Fruit fly (Drosophila melanogaster) whole organism, embryonic: ENCODE results near the gene CG13075.

ENCODE experiments used
- Asciz ChIP-seq: fragments of 200-800 bp; sonication (Bioruptor generic); optimal IDR thresholded peaks from 2 replicates; lab custom pipeline; 2017; ENCODE audit warnings: missing biosample characterization, mild to moderate bottlenecking, missing genetic modification characterization, missing genetic modification reagents
- CG10431 ChIP-seq: fragments of 200-800 bp; sonication (Bioruptor generic); optimal IDR thresholded peaks from 3 replicates; lab custom pipeline; 2018; ENCODE audit warnings: missing biosample characterization, mild to moderate bottlenecking, missing genetic modification characterization
- CG10543 ChIP-seq: fragments of 200-800 bp; sonication (Bioruptor generic); optimal IDR thresholded peaks from 3 replicates; lab custom pipeline; 2017; ENCODE audit warnings: missing biosample characterization, mild to moderate bottlenecking, missing genetic modification characterization, moderate library complexity
- CG12155 ChIP-seq: fragments of 200-800 bp; sonication (Bioruptor generic); optimal IDR thresholded peaks from 3 replicates; lab custom pipeline; 2016; ENCODE audit warnings: missing biosample characterization, missing genetic modification characterization
- CG13287 ChIP-seq: fragments of 200-800 bp; sonication (Bioruptor generic); IDR thresholded peaks from 2 replicates; pipeline ENCODE4 v1.3.6; 2022; ENCODE audit warnings: missing biosample characterization, missing genetic modification characterization; ENCODE audit not compliant: partially characterized antibody
- CG13624 ChIP-seq: fragments of 200-800 bp; sonication (Bioruptor generic); optimal IDR thresholded peaks from 2 replicates; lab custom pipeline; 2016; ENCODE audit warnings: missing biosample characterization, missing genetic modification characterization
- CG14860 ChIP-seq: fragments of 200-800 bp; sonication (Bioruptor generic); IDR thresholded peaks from 3 replicates; pipeline ENCODE4 v1.3.6; 2022; ENCODE audit warnings: missing biosample characterization, missing genetic modification characterization; ENCODE audit not compliant: partially characterized antibody
- CG15601 ChIP-seq: fragments of 200-800 bp; sonication (Bioruptor generic); optimal IDR thresholded peaks from 3 replicates; lab custom pipeline; 2019; ENCODE audit warnings: missing biosample characterization, mild to moderate bottlenecking, missing genetic modification characterization, moderate library complexity
- CG1647 ChIP-seq: fragments of 200-800 bp; sonication (Bioruptor generic); optimal IDR thresholded peaks from 3 replicates; lab custom pipeline; 2016; ENCODE audit warnings: missing biosample characterization, missing genetic modification characterization
- CG16813 ChIP-seq: fragments of 200-800 bp; sonication (Bioruptor generic); IDR thresholded peaks from 3 replicates; pipeline ENCODE4 v1.3.6; 2022; ENCODE audit warnings: missing biosample characterization, missing genetic modification characterization; ENCODE audit not compliant: partially characterized antibody
- CG16815 ChIP-seq: fragments of 200-800 bp; sonication (Bioruptor generic); optimal IDR thresholded peaks from 3 replicates; lab custom pipeline; 2017; ENCODE audit warnings: missing biosample characterization, mild to moderate bottlenecking, missing genetic modification characterization
- CG17359 ChIP-seq: fragments of 200-800 bp; sonication (Bioruptor generic); optimal IDR thresholded peaks from 3 replicates; lab custom pipeline; 2018; ENCODE audit warnings: missing biosample characterization, mild to moderate bottlenecking, missing genetic modification characterization, moderate library complexity
- CG17361 ChIP-seq: fragments of 200-800 bp; sonication (Bioruptor generic); IDR thresholded peaks from 3 replicates; pipeline ENCODE4 v1.3.6; 2022; ENCODE audit warnings: missing biosample characterization, missing genetic modification characterization
- CG18011 ChIP-seq: fragments of 200-800 bp; sonication (Bioruptor generic); optimal IDR thresholded peaks from 2 replicates; lab custom pipeline; 2017; ENCODE audit warnings: missing biosample characterization, missing genetic modification characterization, mild to moderate bottlenecking, moderate library complexity, missing genotype
- CG18476 ChIP-seq: fragments of 200-800 bp; sonication (Bioruptor generic); optimal IDR thresholded peaks from 2 replicates; lab custom pipeline; 2016; ENCODE audit warnings: missing biosample characterization, mild to moderate bottlenecking, missing genetic modification characterization
- CG2120 ChIP-seq: fragments of 200-800 bp; sonication (Bioruptor generic); optimal IDR thresholded peaks from 3 replicates; lab custom pipeline; 2016; ENCODE audit warnings: missing biosample characterization, missing genetic modification characterization
- CG2199 ChIP-seq: fragments of 200-800 bp; sonication (Bioruptor generic); IDR thresholded peaks from 3 replicates; pipeline ENCODE4 v1.3.6; 2022; ENCODE audit warnings: missing biosample characterization, missing genetic modification characterization
- CG2678 ChIP-seq: fragments of 200-800 bp; sonication (Bioruptor generic); optimal IDR thresholded peaks from 3 replicates; lab custom pipeline; 2019; ENCODE audit warnings: missing biosample characterization, mild to moderate bottlenecking, missing genetic modification characterization, moderate library complexity
- CG2875 ChIP-seq: fragments of 200-800 bp; sonication (Bioruptor generic); optimal IDR thresholded peaks from 2 replicates; lab custom pipeline; 2017; ENCODE audit warnings: missing biosample characterization, mild to moderate bottlenecking, missing genetic modification characterization, missing genetic modification reagents
- CG34376 ChIP-seq: fragments of 200-800 bp; sonication (Bioruptor generic); optimal IDR thresholded peaks from 2 replicates; lab custom pipeline; 2018; ENCODE audit warnings: missing biosample characterization, mild to moderate bottlenecking, missing genetic modification characterization
- CG4360 ChIP-seq: fragments of 200-800 bp; sonication (Bioruptor generic); IDR thresholded peaks from 2 replicates; pipeline ENCODE4 v1.3.6; 2022; ENCODE audit warnings: missing biosample characterization, missing genetic modification characterization
- CG5245 ChIP-seq: fragments of 200-800 bp; sonication (Bioruptor generic); optimal IDR thresholded peaks from 3 replicates; lab custom pipeline; 2016; ENCODE audit warnings: missing biosample characterization, missing genetic modification characterization
- CG6683 ChIP-seq: fragments of 200-800 bp; sonication (Bioruptor generic); optimal IDR thresholded peaks from 2 replicates; lab custom pipeline; 2017; ENCODE audit warnings: missing biosample characterization, mild to moderate bottlenecking, missing genetic modification characterization, missing genetic modification reagents
- CG6791 ChIP-seq: fragments of 200-800 bp; sonication (Bioruptor generic); IDR thresholded peaks from 3 replicates; pipeline ENCODE4 v1.3.6; 2022; ENCODE audit warnings: missing biosample characterization, missing genetic modification characterization; ENCODE audit not compliant: partially characterized antibody
- CG9609 ChIP-seq: fragments of 200-800 bp; sonication (Bioruptor generic); optimal IDR thresholded peaks from 3 replicates; lab custom pipeline; 2016; ENCODE audit warnings: missing biosample characterization, missing genetic modification characterization
- Camta ChIP-seq: fragments of 200-800 bp; sonication (Bioruptor generic); optimal IDR thresholded peaks from 2 replicates; lab custom pipeline; 2016; ENCODE audit warnings: missing biosample characterization, missing genetic modification characterization
- Dip3 ChIP-seq: fragments of 200-800 bp; sonication (Bioruptor generic); optimal IDR thresholded peaks from 3 replicates; lab custom pipeline; 2016; ENCODE audit warnings: missing biosample characterization, missing genetic modification characterization
- HLH4C ChIP-seq: fragments of 200-800 bp; sonication (Bioruptor generic); IDR thresholded peaks from 3 replicates; pipeline ENCODE4 v1.3.6; 2022; ENCODE audit warnings: missing biosample characterization, missing genetic modification characterization; ENCODE audit not compliant: partially characterized antibody
- NfI ChIP-seq: fragments of 200-800 bp; sonication (Bioruptor generic); optimal IDR thresholded peaks from 3 replicates; lab custom pipeline; 2018; ENCODE audit warnings: missing biosample characterization, mild to moderate bottlenecking, missing genetic modification characterization, moderate library complexity
- Oaz ChIP-seq: fragments of 200-800 bp; sonication (Bioruptor generic); IDR thresholded peaks from 2 replicates; pipeline ENCODE4 v1.3.6; 2022; ENCODE audit warnings: missing biosample characterization, missing genetic modification characterization
- Oli ChIP-seq: fragments of 200-800 bp; sonication (Bioruptor generic); optimal IDR thresholded peaks from 2 replicates; lab custom pipeline; 2018; ENCODE audit warnings: missing biosample characterization, mild to moderate bottlenecking, missing genetic modification characterization, moderate library complexity
- PHDP ChIP-seq: fragments of 200-800 bp; sonication (Bioruptor generic); optimal IDR thresholded peaks from 3 replicates; lab custom pipeline; 2018; ENCODE audit warnings: missing biosample characterization, mild to moderate bottlenecking, missing genetic modification characterization, moderate library complexity
- ato ChIP-seq: fragments of 200-800 bp; sonication (Bioruptor generic); IDR thresholded peaks from 2 replicates; pipeline ENCODE4 v1.3.6; 2022; ENCODE audit warnings: missing biosample characterization, missing genetic modification characterization; ENCODE audit not compliant: partially characterized antibody
- cg ChIP-seq: fragments of 200-800 bp; sonication (Bioruptor generic); optimal IDR thresholded peaks from 3 replicates; lab custom pipeline; 2019; ENCODE audit warnings: missing biosample characterization, mild to moderate bottlenecking, missing genetic modification characterization, moderate library complexity
- cwo ChIP-seq: fragments of 200-800 bp; sonication (Bioruptor generic); optimal IDR thresholded peaks from 3 replicates; lab custom pipeline; 2017; ENCODE audit warnings: missing biosample characterization, missing genetic modification characterization, mild to moderate bottlenecking, moderate library complexity, missing genetic modification reagents
- gsb-n ChIP-seq: fragments of 200-800 bp; sonication (Bioruptor generic); optimal IDR thresholded peaks from 3 replicates; lab custom pipeline; 2018; ENCODE audit warnings: missing biosample characterization, mild to moderate bottlenecking, missing genetic modification characterization
- hbn ChIP-seq: fragments of 200-800 bp; sonication (Bioruptor generic); IDR thresholded peaks from 2 replicates; pipeline ENCODE4 v1.3.6; 2022; ENCODE audit warnings: missing biosample characterization, missing genetic modification characterization; ENCODE audit not compliant: partially characterized antibody
- ind ChIP-seq: fragments of 200-800 bp; sonication (Bioruptor generic); optimal IDR thresholded peaks from 3 replicates; lab custom pipeline; 2016; ENCODE audit warnings: missing biosample characterization, missing genetic modification characterization
- lov ChIP-seq, 2 experiments: fragments of 200-800 bp in 1 of 2; fragments of >200 bp in 1 of 2; sonication (Bioruptor generic) in 1 of 2; IDR thresholded peaks in 1 of 2; optimal IDR thresholded peaks in 1 of 2; 2 replicates in 1 of 2; 3 replicates in 1 of 2; pipeline versions ENCODE4 v1.3.6 to Lab custom; 2017 to 2022; ENCODE audit warnings: missing biosample characterization in 1 of 2, missing genetic modification characterization in 1 of 2
- mld ChIP-seq: fragments of 200-800 bp; sonication (Bioruptor generic); IDR thresholded peaks from 3 replicates; pipeline ENCODE4 v1.3.6; 2022; ENCODE audit warnings: missing biosample characterization, missing genetic modification characterization; ENCODE audit not compliant: partially characterized antibody
- nmo ChIP-seq: fragments of 200-800 bp; sonication (Bioruptor generic); optimal IDR thresholded peaks from 2 replicates; lab custom pipeline; 2018; ENCODE audit warnings: missing biosample characterization, mild to moderate bottlenecking, missing genetic modification characterization, moderate library complexity
- odd ChIP-seq: fragments of 200-800 bp; sonication (Bioruptor generic); optimal IDR thresholded peaks from 2 replicates; lab custom pipeline; 2017; ENCODE audit warnings: missing biosample characterization, mild to moderate bottlenecking, missing genetic modification characterization
- sens-2 ChIP-seq: fragments of 200-800 bp; sonication (Bioruptor generic); IDR thresholded peaks from 2 replicates; pipeline ENCODE4 v1.3.6; 2022; ENCODE audit warnings: missing biosample characterization, missing genetic modification characterization
- sim ChIP-seq: fragments of 200-800 bp; sonication (Bioruptor generic); IDR thresholded peaks from 2 replicates; pipeline ENCODE4 v1.3.6; 2022; ENCODE audit warnings: missing biosample characterization, missing genetic modification characterization
- tna ChIP-seq: fragments of 200-800 bp; sonication (Bioruptor generic); IDR thresholded peaks from 2 replicates; pipeline ENCODE4 v1.3.6; 2022; ENCODE audit warnings: missing biosample characterization, missing genetic modification characterization; ENCODE audit not compliant: partially characterized antibody
- toy ChIP-seq: fragments of 200-800 bp; sonication (Bioruptor generic); IDR thresholded peaks from 2 replicates; pipeline ENCODE4 v1.3.6; 2022; ENCODE audit warnings: missing biosample characterization, missing genetic modification characterization
- wek ChIP-seq: fragments of 200-800 bp; sonication (Bioruptor generic); optimal IDR thresholded peaks from 3 replicates; lab custom pipeline; 2018; ENCODE audit warnings: missing biosample characterization, mild to moderate bottlenecking, missing genetic modification characterization, moderate library complexity
- yki ChIP-seq: fragments of >200 bp; optimal IDR thresholded peaks from 3 replicates; lab custom pipeline; 2018
- zfh1 ChIP-seq: fragments of 200-800 bp; sonication (Bioruptor generic); IDR thresholded peaks from 3 replicates; pipeline ENCODE4 v1.3.6; 2022; ENCODE audit warnings: missing biosample characterization, missing genetic modification characterization

CG13075 gene

DNA sequence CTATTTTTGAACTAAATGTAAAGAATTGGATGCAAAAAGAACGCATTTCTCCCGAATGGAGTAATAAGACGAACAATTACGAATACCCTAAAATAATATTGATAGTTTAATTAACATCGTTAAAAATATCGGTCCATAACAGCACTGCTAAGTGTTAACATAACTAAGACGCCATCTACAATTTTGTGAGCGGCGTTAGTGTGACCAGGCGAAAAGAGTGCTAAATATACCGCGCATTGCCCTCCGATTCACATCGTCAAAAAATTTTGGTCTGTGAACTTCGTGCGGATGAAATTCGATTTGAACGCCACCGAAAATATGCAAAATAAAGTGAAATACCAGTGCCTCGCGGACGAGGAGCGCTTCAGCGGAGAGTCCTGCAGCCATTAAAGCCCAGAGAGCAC, 32.1 kb upstream of the CG13075 start, which contains the start of gene Mbs (continued):
- no peak for TF ChIP-seq Dip3 (GFP tag; lab: Kevin White, UChicago)
- TF ChIP-seq wek (GFP tag; lab: Kevin White, UChicago) = no peak
- no peak for TF ChIP-seq cwo (GFP tag; lab: Kevin White, UChicago)
- no peak for TF ChIP-seq CG2199
- TF ChIP-seq CG18011 (GFP tag; lab: Kevin White, UChicago) = no peak
- peak; percentile 50 for TF ChIP-seq CG34376
- TF ChIP-seq CG10431 (GFP tag; lab: Kevin White, UChicago) = no peak
- TF ChIP-seq CG15601 (tag; lab: Kevin White, UChicago) = no peak
- TF ChIP-seq lov (optimal IDR thresholded peaks at IDR 0.05; lab: Kevin White, UChicago) = no peak
- no peak for TF ChIP-seq lov (GFP tag; IDR thresholded peaks at IDR 0.05; lab: Robert Waterston, UW)
- TF ChIP-seq zfh1 (GFP tag; lab: Robert Waterston, UW) = no peak; the same call in 2 of the 3 replicates
- TF ChIP-seq CG4360 (GFP tag; lab: Robert Waterston, UW) = no peak
- TF ChIP-seq CG17359 (tag; lab: Kevin White, UChicago) = peak; percentile 11
- TF ChIP-seq ato = 0 out of 2 replicates have a peak, but pooled peaks have one; percentile 23
- TF ChIP-seq CG6683 (GFP tag; lab: Kevin White, UChicago) = no peak
- TF ChIP-seq sens-2 (GFP tag; lab: Robert Waterston, UW) = no peak
- peak; percentile 7 for TF ChIP-seq PHDP (tag; lab: Kevin White, UChicago)
- no peak for TF ChIP-seq sim
- no peak for TF ChIP-seq CG2875 (GFP tag; lab: Kevin White, UChicago)
- peak; percentile 70 for TF ChIP-seq CG10543 (GFP tag; lab: Kevin White, UChicago)
- TF ChIP-seq CG18476 = no peak
- no peak for TF ChIP-seq Oaz (GFP tag; lab: Robert Waterston, UW)
- TF ChIP-seq CG2678 = peak; percentile 1
- no peak for TF ChIP-seq cg (GFP tag; lab: Kevin White, UChicago)
- TF ChIP-seq CG1647 (GFP tag; lab: Kevin White, UChicago) = no peak
- peak; percentile 57; the same call in 2 of the 3 replicates for TF ChIP-seq CG16813 (GFP tag; lab: Robert Waterston, UW)
- TF ChIP-seq ind (GFP tag; lab: Kevin White, UChicago) = no peak
- TF ChIP-seq CG14860 (GFP tag; lab: Robert Waterston, UW) = 0 out of 3 replicates have a peak, but pooled peaks have one; percentile 10
- TF ChIP-seq mld (GFP tag; lab: Robert Waterston, UW) = peak; percentile 65; the same call in 1 of the 3 replicates
- peak; percentile 18 for TF ChIP-seq Asciz (GFP tag; lab: Kevin White, UChicago)
- no peak for TF ChIP-seq CG9609 (GFP tag; lab: Kevin White, UChicago)
- no peak for TF ChIP-seq CG2120 (GFP tag; lab: Kevin White, UChicago)
- peak; percentile 60 for TF ChIP-seq CG13287 (GFP tag; lab: Robert Waterston, UW)
- TF ChIP-seq HLH4C = peak; percentile 39; the same call in 2 of the 3 replicates
- no peak for TF ChIP-seq Camta (GFP tag; lab: Kevin White, UChicago)
- no peak for TF ChIP-seq nmo (GFP tag; lab: Kevin White, UChicago)
- TF ChIP-seq gsb-n (tag; lab: Kevin White, UChicago) = peak; percentile 36
- TF ChIP-seq CG16815 (GFP tag; lab: Kevin White, UChicago) = no peak
- no peak for TF ChIP-seq CG13624 (GFP tag; lab: Kevin White, UChicago)
- no peak for TF ChIP-seq odd
- TF ChIP-seq CG12155 (GFP tag; lab: Kevin White, UChicago) = no peak
- TF ChIP-seq toy (GFP tag; lab: Robert Waterston, UW) = no peak
- TF ChIP-seq NfI = no peak
- no peak for TF ChIP-seq Oli (tag; lab: Kevin White, UChicago)
- TF ChIP-seq hbn (GFP tag; lab: Robert Waterston, UW) = peak; percentile 86
- TF ChIP-seq CG5245 (GFP tag; lab: Kevin White, UChicago) = no peak
- no peak for TF ChIP-seq CG17361 (GFP tag; lab: Robert Waterston, UW)
- TF ChIP-seq yki = no peak
- TF ChIP-seq tna (GFP tag; lab: Robert Waterston, UW) = no peak; the same call in 1 of the 2 replicates
- TF ChIP-seq CG6791 (GFP tag; lab: Robert Waterston, UW) = peak; percentile 71
